Fruit fly (Drosophila melanogaster) whole organism, wandering third instar larva: Measurements from ENCODE around the gene CG11828.

Source experiments
- CrebA ChIP-seq: fragments of 200-800 bp; sonication (Bioruptor generic); optimal IDR thresholded peaks from 2 replicates; lab custom pipeline; 2016; ENCODE audit warnings: missing biosample characterization, mild to moderate bottlenecking, missing genetic modification characterization, borderline replicate concordance
- Dif ChIP-seq: fragments of 200-275, 200-300 bp; sonication (Bioruptor generic); optimal IDR thresholded peaks from 2 replicates; lab custom pipeline; 2018; ENCODE audit warnings: missing biosample characterization, missing genetic modification characterization; ENCODE audit not compliant: partially characterized antibody
- Jra ChIP-seq: sonication (Bioruptor generic); optimal IDR thresholded peaks from 2 replicates; lab custom pipeline; 2016; ENCODE audit warnings: missing biosample characterization, missing genetic modification characterization
- dl ChIP-seq, 2 experiments: fragments of 175-275, 200-275 bp in 1 of 2; fragments of 200-275 bp in 1 of 2; sonication (Bioruptor generic); optimal IDR thresholded peaks; lab custom pipeline; 2018; ENCODE audit warnings: mild to moderate bottlenecking in 2 of 2, missing biosample characterization in 2 of 2, missing genetic modification characterization in 2 of 2, moderate library complexity in 2 of 2; ENCODE audit not compliant: partially characterized antibody in 2 of 2, insufficient read depth in 1 of 2
- dsf ChIP-seq: sonication (Bioruptor generic); optimal IDR thresholded peaks from 2 replicates; lab custom pipeline; 2016; ENCODE audit warnings: missing biosample characterization, missing genetic modification characterization, borderline replicate concordance
- foxo ChIP-seq, 2 experiments: fragments of 200-800 bp; sonication (Bioruptor generic); optimal IDR thresholded peaks; 2 replicates in 1 of 2; 3 replicates in 1 of 2; lab custom pipeline; 2016 to 2017; ENCODE audit warnings: missing biosample characterization in 2 of 2, missing genetic modification characterization in 2 of 2

DNA sequence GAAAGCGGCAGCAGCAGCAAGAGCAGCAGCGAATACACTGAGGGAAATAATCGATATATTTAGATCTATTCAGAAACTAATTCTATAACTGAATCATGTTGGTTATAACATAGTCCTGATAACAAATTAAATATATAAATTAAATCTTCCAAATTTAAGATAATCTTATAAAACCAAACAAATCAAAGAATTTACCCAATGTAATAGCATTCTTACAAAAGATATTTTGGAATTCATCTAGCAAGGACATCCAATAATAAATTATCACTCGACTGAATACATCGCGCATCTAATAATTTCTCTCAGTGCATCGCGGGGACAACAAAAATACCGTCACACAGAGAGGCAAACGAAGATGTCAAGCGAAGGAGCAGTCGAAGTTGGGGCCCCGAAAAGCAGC lies 36.3 kb downstream of the CG11828 start:
- no peak for TF ChIP-seq Jra
- TF ChIP-seq CrebA (GFP tag; lab: Kevin White, UChicago) = no peak
- TF ChIP-seq dl (GFP tag; optimal IDR thresholded peaks at IDR 0.05; lab: Kevin White, UChicago; ENCODE audit: insufficient read depth in 1 of 2, partially characterized antibody in 2 of 2) = no peak
- no peak for TF ChIP-seq foxo (GFP tag; optimal IDR thresholded peaks at IDR 0.05; lab: Kevin White, UChicago)
- no peak for TF ChIP-seq Dif (GFP tag; lab: Kevin White, UChicago)
- TF ChIP-seq dsf (GFP tag; lab: Kevin White, UChicago) = no peak
